Fruit fly (Drosophila melanogaster) whole organism, embryonic: ENCODE data around the gene mus302.

Source experiments
- Atf6 ChIP-seq: fragments of 200-800 bp; sonication (Bioruptor generic); IDR thresholded peaks from 2 replicates; pipeline ENCODE4 v1.3.6; 2022; ENCODE audit warnings: missing biosample characterization, missing genetic modification characterization
- CG10147 ChIP-seq: fragments of 200-800 bp; sonication (Bioruptor generic); optimal IDR thresholded peaks from 2 replicates; lab custom pipeline; 2019; ENCODE audit warnings: missing biosample characterization, mild to moderate bottlenecking, missing genetic modification characterization, moderate library complexity
- CG11695 ChIP-seq: fragments of 200-800 bp; sonication (Bioruptor generic); IDR thresholded peaks from 3 replicates; pipeline ENCODE4 v1.3.6; 2022; ENCODE audit warnings: missing biosample characterization, missing genetic modification characterization
- CG12942 ChIP-seq: fragments of 200-800 bp; sonication (Bioruptor generic); optimal IDR thresholded peaks from 3 replicates; lab custom pipeline; 2016; ENCODE audit warnings: missing biosample characterization, missing genetic modification characterization
- CG13123 ChIP-seq: fragments of 200-800 bp; sonication (Bioruptor generic); optimal IDR thresholded peaks from 2 replicates; lab custom pipeline; 2016; ENCODE audit warnings: missing biosample characterization, missing genetic modification characterization
- CG14441 ChIP-seq: fragments of 200-800 bp; sonication (Bioruptor generic); IDR thresholded peaks from 2 replicates; pipeline ENCODE4 v1.3.6; 2022; ENCODE audit warnings: missing biosample characterization, missing genetic modification characterization
- CG14965 ChIP-seq: fragments of 200-800 bp; sonication (Bioruptor generic); optimal IDR thresholded peaks from 2 replicates; lab custom pipeline; 2016; ENCODE audit warnings: missing biosample characterization, missing genetic modification characterization, borderline replicate concordance
- CG1529 ChIP-seq: fragments of 200-800 bp; sonication (Bioruptor generic); optimal IDR thresholded peaks from 3 replicates; lab custom pipeline; 2018; ENCODE audit warnings: missing biosample characterization, missing genetic modification characterization
- CG1602 ChIP-seq: fragments of 200-800 bp; sonication (Bioruptor generic); optimal IDR thresholded peaks from 3 replicates; lab custom pipeline; 2016; ENCODE audit warnings: missing biosample characterization, missing genetic modification characterization
- CG16813 ChIP-seq: fragments of 200-800 bp; sonication (Bioruptor generic); IDR thresholded peaks from 3 replicates; pipeline ENCODE4 v1.3.6; 2022; ENCODE audit warnings: missing biosample characterization, missing genetic modification characterization; ENCODE audit not compliant: partially characterized antibody
- CG17612 ChIP-seq: fragments of 200-800 bp; sonication (Bioruptor generic); IDR thresholded peaks from 2 replicates; pipeline ENCODE4 v1.3.6; 2022; ENCODE audit warnings: missing biosample characterization, missing genetic modification characterization
- CG17802 ChIP-seq: fragments of 200-800 bp; sonication (Bioruptor generic); optimal IDR thresholded peaks from 2 replicates; lab custom pipeline; 2018; ENCODE audit warnings: missing biosample characterization, mild to moderate bottlenecking, missing genetic modification characterization, moderate library complexity
- CG17829 ChIP-seq: fragments of 200-800 bp; optimal IDR thresholded peaks from 2 replicates; lab custom pipeline; 2019; ENCODE audit warnings: missing biosample characterization, mild to moderate bottlenecking, missing genetic modification characterization, moderate library complexity
- CG17912 ChIP-seq: fragments of 200-800 bp; sonication (Bioruptor generic); optimal IDR thresholded peaks from 2 replicates; lab custom pipeline; 2018; ENCODE audit warnings: missing biosample characterization, mild to moderate bottlenecking, missing genetic modification characterization
- CG18011 ChIP-seq: fragments of 200-800 bp; sonication (Bioruptor generic); optimal IDR thresholded peaks from 2 replicates; lab custom pipeline; 2017; ENCODE audit warnings: missing biosample characterization, missing genetic modification characterization, mild to moderate bottlenecking, moderate library complexity, missing genotype
- CG2202 ChIP-seq: fragments of 200-800 bp; sonication (Bioruptor generic); optimal IDR thresholded peaks from 2 replicates; lab custom pipeline; 2018; ENCODE audit warnings: missing biosample characterization, mild to moderate bottlenecking, missing genetic modification characterization
- CG2712 ChIP-seq: fragments of 200-800 bp; optimal IDR thresholded peaks from 3 replicates; lab custom pipeline; 2019; ENCODE audit warnings: missing biosample characterization, mild to moderate bottlenecking, missing genetic modification characterization, moderate library complexity
- CG6654 ChIP-seq: fragments of 200-800 bp; sonication (Bioruptor generic); optimal IDR thresholded peaks from 2 replicates; lab custom pipeline; 2017; ENCODE audit warnings: missing biosample characterization, mild to moderate bottlenecking, missing genetic modification characterization
- CG8924 ChIP-seq: fragments of 200-800 bp; optimal IDR thresholded peaks from 3 replicates; lab custom pipeline; 2019; ENCODE audit warnings: missing biosample characterization, mild to moderate bottlenecking, missing genetic modification characterization, moderate library complexity
- CG9609 ChIP-seq: fragments of 200-800 bp; sonication (Bioruptor generic); optimal IDR thresholded peaks from 3 replicates; lab custom pipeline; 2016; ENCODE audit warnings: missing biosample characterization, missing genetic modification characterization
- CrebB ChIP-seq: fragments of 200-800 bp; sonication (Bioruptor generic); optimal IDR thresholded peaks from 3 replicates; lab custom pipeline; 2018; ENCODE audit warnings: missing biosample characterization, mild to moderate bottlenecking, missing genetic modification characterization
- Dbx ChIP-seq: fragments of 200-800 bp; sonication (Bioruptor generic); IDR thresholded peaks from 3 replicates; pipeline ENCODE4 v1.3.6; 2022; ENCODE audit warnings: missing biosample characterization, missing genetic modification characterization
- Deaf1 ChIP-seq: fragments of 200-800 bp; optimal IDR thresholded peaks from 3 replicates; lab custom pipeline; 2019; ENCODE audit warnings: missing biosample characterization, mild to moderate bottlenecking, missing genetic modification characterization, moderate library complexity
- Dip2 ChIP-seq: fragments of 200-800 bp; sonication (Bioruptor generic); IDR thresholded peaks from 2 replicates; pipeline ENCODE4 v1.3.6; 2022; ENCODE audit warnings: missing biosample characterization, missing genetic modification characterization
- Dll ChIP-seq: fragments of 200-800 bp; sonication (Bioruptor generic); IDR thresholded peaks from 4 replicates; pipeline ENCODE4 v1.3.6; 2022; ENCODE audit warnings: missing biosample characterization, missing genetic modification characterization; ENCODE audit not compliant: partially characterized antibody
- Kr ChIP-seq: fragments of 200-800 bp; sonication (Bioruptor generic); optimal IDR thresholded peaks from 2 replicates; lab custom pipeline; 2017; ENCODE audit warnings: missing biosample characterization, mild to moderate bottlenecking, missing genetic modification characterization
- Oaz ChIP-seq: fragments of 200-800 bp; sonication (Bioruptor generic); IDR thresholded peaks from 2 replicates; pipeline ENCODE4 v1.3.6; 2022; ENCODE audit warnings: missing biosample characterization, missing genetic modification characterization
- Ptx1 ChIP-seq: fragments of 200-800 bp; sonication (Bioruptor generic); IDR thresholded peaks from 2 replicates; pipeline ENCODE4 v1.3.6; 2022; ENCODE audit warnings: missing biosample characterization, missing genetic modification characterization
- Sry-δ ChIP-seq: fragments of 200-800 bp; sonication (Bioruptor generic); optimal IDR thresholded peaks from 2 replicates; lab custom pipeline; 2016; ENCODE audit warnings: missing biosample characterization, missing genetic modification characterization
- bab2 ChIP-seq: fragments of 200-800 bp; sonication (Bioruptor generic); optimal IDR thresholded peaks from 2 replicates; lab custom pipeline; 2016; ENCODE audit warnings: missing biosample characterization, missing genetic modification characterization
- bbx ChIP-seq: fragments of 200-800 bp; sonication (Bioruptor generic); IDR thresholded peaks from 2 replicates; pipeline ENCODE4 v1.3.6; 2022; ENCODE audit warnings: missing biosample characterization, missing genetic modification characterization; ENCODE audit not compliant: partially characterized antibody
- br ChIP-seq: fragments of >200 bp; optimal IDR thresholded peaks from 2 replicates; lab custom pipeline; 2017
- btn ChIP-seq: fragments of 200-800 bp; sonication (Bioruptor generic); optimal IDR thresholded peaks from 2 replicates; lab custom pipeline; 2016; ENCODE audit warnings: missing biosample characterization, missing genetic modification characterization
- crol ChIP-seq: fragments of 200-800 bp; sonication (Bioruptor generic); IDR thresholded peaks from 2 replicates; pipeline ENCODE4 v1.3.6; 2022; ENCODE audit warnings: missing biosample characterization, missing genetic modification characterization
- dmrt11E ChIP-seq: fragments of 200-800 bp; sonication (Bioruptor generic); optimal IDR thresholded peaks from 3 replicates; lab custom pipeline; 2018; ENCODE audit warnings: missing biosample characterization, mild to moderate bottlenecking, missing genetic modification characterization, moderate library complexity
- eyg ChIP-seq: fragments of 200-800 bp; sonication (Bioruptor generic); optimal IDR thresholded peaks from 3 replicates; lab custom pipeline; 2016; ENCODE audit warnings: missing biosample characterization, missing genetic modification characterization
- fd64A ChIP-seq: fragments of 200-800 bp; sonication (Bioruptor generic); optimal IDR thresholded peaks from 3 replicates; lab custom pipeline; 2018; ENCODE audit warnings: missing biosample characterization, mild to moderate bottlenecking, missing genetic modification characterization
- gt ChIP-seq: fragments of 200-800 bp; sonication (Bioruptor generic); IDR thresholded peaks from 2 replicates; pipeline ENCODE4 v1.3.6; 2022; ENCODE audit warnings: missing biosample characterization, missing genetic modification characterization
- jumu ChIP-seq: fragments of 200-800 bp; sonication (Bioruptor generic); optimal IDR thresholded peaks from 3 replicates; lab custom pipeline; 2016; ENCODE audit warnings: missing biosample characterization, missing genetic modification characterization
- maf-S ChIP-seq: fragments of 200-800 bp; sonication (Bioruptor generic); optimal IDR thresholded peaks from 2 replicates; lab custom pipeline; 2016; ENCODE audit warnings: missing biosample characterization, missing genetic modification characterization
- odd ChIP-seq: fragments of 200-800 bp; sonication (Bioruptor generic); optimal IDR thresholded peaks from 2 replicates; lab custom pipeline; 2017; ENCODE audit warnings: missing biosample characterization, mild to moderate bottlenecking, missing genetic modification characterization
- pnt ChIP-seq: fragments of 200-800 bp; sonication (Bioruptor generic); optimal IDR thresholded peaks from 3 replicates; lab custom pipeline; 2016; ENCODE audit warnings: missing biosample characterization, missing genetic modification characterization
- ranshi ChIP-seq: fragments of 200-800 bp; sonication (Bioruptor generic); IDR thresholded peaks from 2 replicates; pipeline ENCODE4 v1.3.6; 2022; ENCODE audit warnings: missing biosample characterization, missing genetic modification characterization
- ro ChIP-seq: fragments of 200-800 bp; sonication (Bioruptor generic); IDR thresholded peaks from 2 replicates; pipeline ENCODE4 v1.3.6; 2022; ENCODE audit warnings: missing biosample characterization, missing genetic modification characterization
- sim ChIP-seq: fragments of 200-800 bp; sonication (Bioruptor generic); IDR thresholded peaks from 2 replicates; pipeline ENCODE4 v1.3.6; 2022; ENCODE audit warnings: missing biosample characterization, missing genetic modification characterization
- sob ChIP-seq: fragments of 200-800 bp; sonication (Bioruptor generic); IDR thresholded peaks from 2 replicates; pipeline ENCODE4 v1.3.6; 2022; ENCODE audit warnings: missing biosample characterization, missing genetic modification characterization
- sr ChIP-seq: fragments of 200-800 bp; sonication (Bioruptor generic); IDR thresholded peaks from 3 replicates; pipeline ENCODE4 v1.3.6; 2022; ENCODE audit warnings: missing biosample characterization, missing genetic modification characterization
- tup ChIP-seq: fragments of 200-800 bp; sonication (Bioruptor generic); optimal IDR thresholded peaks from 2 replicates; lab custom pipeline; 2016; ENCODE audit warnings: missing biosample characterization, mild to moderate bottlenecking, missing genetic modification characterization, moderate library complexity
- z ChIP-seq: fragments of 200-800 bp; sonication (Bioruptor generic); IDR thresholded peaks from 3 replicates; pipeline ENCODE4 v1.3.6; 2022; ENCODE audit warnings: missing biosample characterization, missing genetic modification characterization

The mus302 gene

DNA sequence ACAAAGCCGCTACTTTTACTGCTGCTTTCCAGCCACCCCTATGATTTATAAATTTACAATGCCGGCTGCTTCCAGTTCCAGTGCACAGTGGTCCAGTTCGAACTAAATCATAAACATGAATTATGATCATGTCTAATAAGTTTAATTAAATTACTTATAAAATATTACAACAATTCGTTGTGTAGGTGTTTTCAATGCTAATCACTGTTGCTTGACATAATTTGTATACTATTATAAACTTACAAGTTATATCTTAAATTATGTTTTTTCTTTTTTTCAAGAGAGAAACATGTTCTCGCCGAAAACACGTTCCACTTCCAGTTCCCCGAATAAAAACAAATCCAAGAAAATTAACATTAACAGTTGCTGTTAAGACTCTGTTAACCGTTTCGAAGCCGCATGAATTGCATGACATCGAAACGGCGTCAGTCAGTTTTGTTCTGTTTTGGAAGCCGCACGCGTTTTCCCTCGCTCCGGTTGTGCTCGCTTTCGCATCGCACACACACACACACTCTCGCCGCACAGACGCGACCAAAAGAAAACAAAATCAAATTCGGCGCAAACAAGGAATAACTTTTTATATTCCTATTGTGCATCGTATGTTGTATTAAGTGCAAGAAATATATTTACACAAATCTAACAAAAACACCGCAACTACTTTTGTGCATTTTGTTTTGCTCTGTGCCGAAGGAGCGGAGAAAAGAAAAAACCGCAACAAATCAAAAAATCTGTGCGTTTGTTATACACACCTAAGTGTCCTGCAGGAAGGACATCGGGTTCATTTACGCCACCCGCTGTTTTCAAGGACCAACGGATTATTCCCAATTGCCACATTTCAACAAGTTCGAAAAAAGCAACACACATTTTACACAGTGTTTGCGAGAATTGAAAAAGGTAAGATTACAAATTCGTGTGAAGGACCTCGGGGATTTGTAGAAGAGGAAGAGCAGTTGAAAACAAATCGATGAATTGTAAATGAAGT is 13.6 kb downstream of the mus302 start, which contains the start of gene Nrt (continued):
- TF ChIP-seq odd = peak; percentile 69
- no peak for TF ChIP-seq gt (GFP tag; lab: Robert Waterston, UW)
- no peak for TF ChIP-seq CG17802 (tag; lab: Kevin White, UChicago)
- no peak for TF ChIP-seq Kr (GFP tag; lab: Kevin White, UChicago)
- peak; percentile 84 for TF ChIP-seq CG2712 (tag; lab: Kevin White, UChicago)
- TF ChIP-seq CG9609 (GFP tag; lab: Kevin White, UChicago) = no peak
- no peak for TF ChIP-seq sim (GFP tag; lab: Robert Waterston, UW)
- TF ChIP-seq sob = peak; percentile 41; the same call in 1 of the 2 replicates
- TF ChIP-seq CG2202 (tag; lab: Kevin White, UChicago) = peak; percentile 66
- no peak for TF ChIP-seq pnt (GFP tag; lab: Kevin White, UChicago)
- TF ChIP-seq Sry-δ (GFP tag; lab: Kevin White, UChicago) = no peak
- no peak for TF ChIP-seq jumu
- 0 out of 2 replicates have a peak, but pooled peaks have one; percentile 12 for TF ChIP-seq CG14441 (GFP tag; lab: Robert Waterston, UW)
- peak; percentile 16 for TF ChIP-seq CG13123 (GFP tag; lab: Kevin White, UChicago)
- peak; percentile 80 for TF ChIP-seq CG18011 (GFP tag; lab: Kevin White, UChicago)
- peak; percentile 33 for TF ChIP-seq CG1529 (GFP tag; lab: Kevin White, UChicago)
- no peak for TF ChIP-seq CG17612 (GFP tag; lab: Robert Waterston, UW)
- peak; percentile 67 for TF ChIP-seq CG17829 (tag; lab: Kevin White, UChicago)
- TF ChIP-seq bab2 (GFP tag; lab: Kevin White, UChicago) = no peak
- no peak for TF ChIP-seq CG1602
- TF ChIP-seq Atf6 (GFP tag; lab: Robert Waterston, UW) = peak; percentile 64
- TF ChIP-seq eyg (GFP tag; lab: Kevin White, UChicago) = no peak
- peak; percentile 83 for TF ChIP-seq CG10147 (GFP tag; lab: Kevin White, UChicago)
- no peak for TF ChIP-seq maf-S (GFP tag; lab: Kevin White, UChicago)
- peak; percentile 82 for TF ChIP-seq CG8924 (tag; lab: Kevin White, UChicago)
- TF ChIP-seq CG11695 (GFP tag; lab: Robert Waterston, UW) = peak; percentile 69; the same call in 2 of the 3 replicates
- TF ChIP-seq CrebB (tag; lab: Kevin White, UChicago) = peak; percentile 43
- TF ChIP-seq Oaz (GFP tag; lab: Robert Waterston, UW) = no peak
- TF ChIP-seq CG16813 = 0 out of 3 replicates have a peak, but pooled peaks have one; percentile 39
- TF ChIP-seq CG6654 = no peak
- peak; percentile 11 for TF ChIP-seq tup (GFP tag; lab: Kevin White, UChicago)
- no peak for TF ChIP-seq sr
- peak; percentile 37 for TF ChIP-seq Deaf1 (tag; lab: Kevin White, UChicago)
- TF ChIP-seq Dbx (GFP tag; lab: Robert Waterston, UW) = 0 out of 3 replicates have a peak, but pooled peaks have one; percentile 30
- TF ChIP-seq ro (GFP tag; lab: Robert Waterston, UW) = no peak
- TF ChIP-seq btn (GFP tag; lab: Kevin White, UChicago) = no peak
- TF ChIP-seq Dll (GFP tag; lab: Robert Waterston, UW) = 0 out of 4 replicates have a peak, but pooled peaks have one; percentile 22
- TF ChIP-seq Dip2 (GFP tag; lab: Robert Waterston, UW) = no peak
- TF ChIP-seq z (GFP tag; lab: Robert Waterston, UW) = no peak
- peak; percentile 50; the same call in 1 of the 2 replicates for TF ChIP-seq bbx (GFP tag; lab: Robert Waterston, UW)
- TF ChIP-seq ranshi (GFP tag; lab: Robert Waterston, UW) = no peak
- no peak for TF ChIP-seq br
- no peak for TF ChIP-seq CG14965 (GFP tag; lab: Kevin White, UChicago)
- TF ChIP-seq Ptx1 (GFP tag; lab: Robert Waterston, UW) = no peak
- TF ChIP-seq CG17912 (GFP tag; lab: Kevin White, UChicago) = no peak
- TF ChIP-seq CG12942 (GFP tag; lab: Kevin White, UChicago) = peak; percentile 9
- peak; percentile 74 for TF ChIP-seq dmrt11E (tag; lab: Kevin White, UChicago)
- no peak for TF ChIP-seq crol
- TF ChIP-seq fd64A (GFP tag; lab: Kevin White, UChicago) = no peak
